Fruit fly (Drosophila melanogaster): Measurements from ENCODE around the gene PIG-Wa.

The PIG-Wa gene

dm6 chr2L:2402194-2402593 is 19.2 kb downstream of the PIG-Wa start:
- no peak for TF ChIP-seq pan (optimal IDR thresholded peaks at IDR 0.05)
- no peak for TF ChIP-seq EcR (GFP tag; optimal IDR thresholded peaks at IDR 0.05)
- no peak for TF ChIP-seq Dll (optimal IDR thresholded peaks at IDR 0.05)
- no peak for TF ChIP-seq CG8478 (optimal IDR thresholded peaks at IDR 0.05)
- TF ChIP-seq psq (optimal IDR thresholded peaks at IDR 0.05): no peak
- no peak for TF ChIP-seq usp (GFP tag; optimal IDR thresholded peaks at IDR 0.05)

DNA sequence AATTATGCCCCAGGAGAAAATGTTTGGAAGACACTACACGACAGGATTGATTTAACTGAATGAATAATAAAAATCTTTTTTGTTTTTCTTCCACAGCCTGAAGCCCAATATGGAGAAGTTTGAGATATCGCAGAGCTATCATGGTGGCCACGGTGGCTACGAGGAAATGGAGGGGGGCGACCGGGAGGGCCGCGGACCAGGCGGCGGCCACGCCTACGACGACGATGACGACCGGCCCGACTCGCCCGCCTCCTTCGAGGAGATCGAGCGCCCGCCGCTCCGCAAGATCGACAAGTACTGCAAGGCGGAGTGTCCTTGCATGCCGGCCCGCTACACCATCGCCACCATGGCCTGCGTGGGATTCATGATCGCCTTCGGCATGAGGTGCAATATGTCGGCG is 21.6 kb downstream of the PIG-Wa start:
- TF ChIP-seq pan (optimal IDR thresholded peaks at IDR 0.05) (no peak), EcR (GFP tag; optimal IDR thresholded peaks at IDR 0.05) (no peak), CG8478 (optimal IDR thresholded peaks at IDR 0.05) (no peak), psq (optimal IDR thresholded peaks at IDR 0.05) (no peak), Dll (optimal IDR thresholded peaks at IDR 0.05) (no peak), usp (GFP tag; optimal IDR thresholded peaks at IDR 0.05) (no peak)

DNA sequence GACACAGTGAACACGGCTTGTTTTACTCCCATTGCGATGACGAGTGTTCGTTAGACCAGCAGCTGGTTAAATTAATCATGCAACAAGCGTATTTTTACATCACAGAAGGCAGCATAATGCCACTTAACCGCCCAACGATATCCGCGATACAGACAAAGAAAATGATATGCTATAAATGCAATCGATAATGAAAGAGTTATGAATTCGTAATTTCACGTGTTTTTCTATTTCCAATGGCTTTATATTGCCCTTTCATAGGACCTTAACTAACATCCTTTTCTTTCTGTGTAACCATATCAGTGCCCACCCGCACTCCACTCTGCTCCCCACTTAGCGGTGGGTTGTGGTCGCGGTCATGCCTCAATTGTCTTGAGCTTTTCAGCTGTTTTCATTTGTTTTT is 30.1 kb downstream of the PIG-Wa start:
- TF ChIP-seq psq (optimal IDR thresholded peaks at IDR 0.05) (no peak), CG8478 (optimal IDR thresholded peaks at IDR 0.05) (no peak), pan (optimal IDR thresholded peaks at IDR 0.05) (no peak), usp (GFP tag; optimal IDR thresholded peaks at IDR 0.05) (no peak), Dll (optimal IDR thresholded peaks at IDR 0.05) (no peak), EcR (GFP tag; optimal IDR thresholded peaks at IDR 0.05) (no peak)

DNA sequence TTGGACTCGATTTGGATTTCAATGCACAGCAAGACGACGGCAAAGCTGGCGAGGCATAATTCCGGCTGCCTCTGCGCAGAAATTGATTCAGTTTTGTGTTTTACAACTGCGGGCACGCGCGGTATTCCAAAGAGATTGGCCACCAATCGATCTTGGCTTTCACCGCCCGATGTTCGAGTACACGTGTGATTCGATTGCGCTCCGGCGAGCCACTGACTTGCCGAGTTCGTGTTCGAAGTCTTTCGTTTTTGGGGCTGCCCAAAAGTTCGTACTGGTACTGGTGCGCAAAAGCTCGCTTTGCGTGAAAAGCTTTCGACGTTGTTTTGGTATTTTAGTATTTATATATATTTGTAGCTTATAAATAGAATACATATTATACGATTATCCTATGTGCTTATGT is 32.1 kb downstream of the PIG-Wa start, which contains the start of gene CG18641:
Gene CG18641 (minus strand): TSS at position 214 of the 400 bp plus-strand sequence.
- TF ChIP-seq EcR (GFP tag; optimal IDR thresholded peaks at IDR 0.05): no peak
- no peak for TF ChIP-seq CG8478 (optimal IDR thresholded peaks at IDR 0.05)
- TF ChIP-seq pan (optimal IDR thresholded peaks at IDR 0.05): no peak
- TF ChIP-seq usp (GFP tag; optimal IDR thresholded peaks at IDR 0.05): no peak
- TF ChIP-seq Dll (optimal IDR thresholded peaks at IDR 0.05): no peak
- no peak for TF ChIP-seq psq (optimal IDR thresholded peaks at IDR 0.05)

dm6 chr2L:2416620-2417019 is 33.6 kb downstream of the PIG-Wa start, which contains the start of gene CG31948:
Gene CG31948, minus strand, starts transcription at chr2L:2416720.
- TF ChIP-seq CG8478 (optimal IDR thresholded peaks at IDR 0.05) (no peak), psq (optimal IDR thresholded peaks at IDR 0.05) (no peak)

- TF ChIP-seq usp (GFP tag; optimal IDR thresholded peaks at IDR 0.05): no peak
- no peak for TF ChIP-seq psq (optimal IDR thresholded peaks at IDR 0.05)
- TF ChIP-seq CG8478 (optimal IDR thresholded peaks at IDR 0.05): no peak
- no peak for TF ChIP-seq Dll (optimal IDR thresholded peaks at IDR 0.05)
- no peak for TF ChIP-seq EcR (GFP tag; optimal IDR thresholded peaks at IDR 0.05)
- no peak for TF ChIP-seq pan (optimal IDR thresholded peaks at IDR 0.05)
These were observed 34.9 kb downstream of the PIG-Wa start, which contains the start of gene CG34448 for dm6 chr2L:2417865-2418264. Gene CG34448, minus strand, starts transcription at chr2L:2417965.

- TF ChIP-seq psq (optimal IDR thresholded peaks at IDR 0.05) (no peak), CG8478 (optimal IDR thresholded peaks at IDR 0.05) (no peak), EcR (GFP tag; optimal IDR thresholded peaks at IDR 0.05) (no peak), pan (optimal IDR thresholded peaks at IDR 0.05) (no peak), usp (GFP tag; optimal IDR thresholded peaks at IDR 0.05) (no peak), Dll (optimal IDR thresholded peaks at IDR 0.05) (no peak)
These were observed 36.9 kb downstream of the PIG-Wa start, which contains the start of gene CG34447 for dm6 chr2L:2419913-2420312. Gene CG34447, minus strand, starts transcription at chr2L:2420013.

dm6 chr2L:2420490-2420889 is 37.5 kb downstream of the PIG-Wa start, which contains the start of gene CG9886:
Gene CG9886, plus strand, starts transcription at chr2L:2420830.
- TF ChIP-seq psq (optimal IDR thresholded peaks at IDR 0.05): no peak
- no peak for TF ChIP-seq usp (GFP tag; optimal IDR thresholded peaks at IDR 0.05)
- TF ChIP-seq CG8478 (optimal IDR thresholded peaks at IDR 0.05): no peak
- TF ChIP-seq pan (optimal IDR thresholded peaks at IDR 0.05): no peak
- no peak for TF ChIP-seq Dll (optimal IDR thresholded peaks at IDR 0.05)

DNA sequence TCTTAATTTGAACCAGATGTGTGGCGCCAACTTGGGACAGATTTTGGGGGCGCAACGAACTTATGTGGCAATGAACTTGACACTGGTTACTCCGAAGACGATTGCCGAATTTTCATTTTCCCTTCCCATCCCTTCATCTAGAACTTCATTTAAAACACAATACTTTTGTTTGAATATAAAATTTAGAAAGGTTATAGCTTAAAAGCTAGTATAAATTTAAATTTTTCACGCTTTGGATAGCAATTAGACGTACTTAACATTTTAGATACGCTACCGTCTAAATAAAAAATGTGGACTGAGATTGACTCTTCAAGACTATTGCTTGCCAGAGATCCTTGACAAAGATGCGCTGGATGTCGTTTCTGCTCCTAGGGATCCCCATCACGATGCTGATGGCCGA is 41.5 kb downstream of the PIG-Wa start, which contains the start of gene CG44139:
Gene CG44139 (plus strand): TSS at position 301 of the 400 bp plus-strand sequence.
- TF ChIP-seq pan (optimal IDR thresholded peaks at IDR 0.05) (no peak), psq (optimal IDR thresholded peaks at IDR 0.05) (no peak), usp (GFP tag; optimal IDR thresholded peaks at IDR 0.05) (no peak), EcR (GFP tag; optimal IDR thresholded peaks at IDR 0.05) (no peak), Dll (optimal IDR thresholded peaks at IDR 0.05) (no peak), CG8478 (optimal IDR thresholded peaks at IDR 0.05) (no peak)

- TF ChIP-seq psq (optimal IDR thresholded peaks at IDR 0.05) (no peak), Dll (optimal IDR thresholded peaks at IDR 0.05) (no peak), EcR (GFP tag; optimal IDR thresholded peaks at IDR 0.05) (no peak), pan (optimal IDR thresholded peaks at IDR 0.05) (no peak), usp (GFP tag; optimal IDR thresholded peaks at IDR 0.05) (no peak), CG8478 (optimal IDR thresholded peaks at IDR 0.05) (no peak)
These were observed 42.7 kb downstream of the PIG-Wa start for dm6 chr2L:2425652-2426192.

- TF ChIP-seq psq (optimal IDR thresholded peaks at IDR 0.05) (no peak), pan (optimal IDR thresholded peaks at IDR 0.05) (no peak), Dll (optimal IDR thresholded peaks at IDR 0.05) (no peak), usp (GFP tag; optimal IDR thresholded peaks at IDR 0.05) (no peak), EcR (GFP tag; optimal IDR thresholded peaks at IDR 0.05) (no peak), CG8478 (optimal IDR thresholded peaks at IDR 0.05) (no peak)
These were observed 43.6 kb downstream of the PIG-Wa start for dm6 chr2L:2426444-2427188.

Data from whole organism.